Fruit fly (Drosophila melanogaster) Kc167 (cell line): ENCODE measurements around the gene Trax.

Experiments
- Sin3A ChIP-seq: fragments of >200 bp; optimal IDR thresholded peaks from 2 replicates; lab custom pipeline; 2018; ENCODE audit warnings: missing external identifiers
- insv ChIP-seq: fragments of >200 bp; optimal IDR thresholded peaks from 3 replicates; lab custom pipeline; 2018; ENCODE audit warnings: missing external identifiers

DNA sequence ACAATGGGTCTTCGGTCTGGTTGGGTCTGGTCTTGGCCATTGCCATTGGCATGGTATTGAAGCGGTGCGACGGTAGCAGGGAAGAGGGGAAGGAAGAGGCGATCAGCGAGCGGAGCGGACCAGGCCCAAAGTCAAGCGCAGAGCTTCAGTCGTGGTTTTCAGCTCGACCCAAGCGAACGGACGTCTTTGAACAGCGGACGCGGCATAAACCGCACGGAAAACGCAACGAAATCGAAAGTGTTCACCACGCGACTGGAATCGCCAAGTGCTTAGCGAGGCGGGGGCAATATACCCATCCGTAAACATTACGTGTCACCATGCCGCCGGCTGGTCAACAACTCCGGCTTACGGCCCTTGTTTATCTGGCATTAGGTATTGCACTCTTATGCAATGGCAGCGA lies 45.2 kb upstream of the Trax start, which contains the start of gene CG14866:
- no peak for TF ChIP-seq insv (lab: Kevin White, UChicago)
- no peak for TF ChIP-seq Sin3A (lab: Kevin White, UChicago)
